Worm (Caenorhabditis elegans): ENCODE data around the gene T02H6.9.

T02H6.9 gene

DNA sequence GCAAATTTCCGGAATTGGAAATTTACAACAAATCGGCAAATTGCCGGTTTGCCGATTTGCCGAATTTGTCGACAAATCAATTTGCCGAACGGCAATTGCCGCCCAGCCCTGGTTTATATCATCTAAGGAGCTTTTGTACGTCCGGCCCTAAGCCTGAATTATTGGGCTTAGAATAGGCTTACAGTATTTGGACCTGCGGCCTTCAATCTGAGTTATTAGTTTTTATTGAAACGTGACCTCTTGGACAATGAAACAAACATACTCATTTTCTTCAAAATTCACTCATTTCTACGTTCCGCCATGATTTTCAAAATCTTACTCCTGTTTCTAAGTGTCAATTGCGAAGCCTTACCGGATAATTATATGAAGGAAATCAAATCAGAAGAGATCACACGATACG is 3.4 kb upstream of the T02H6.9 start, which contains the start of gene Y39F10C.1:
Gene Y39F10C.1, plus strand, starts transcription at position 301 of the 400 bp plus-strand sequence.
- no peak for TF ChIP-seq ztf-11 (tag; optimal IDR thresholded peaks at IDR 0.05)
- TF ChIP-seq nhr-25 (tag; optimal IDR thresholded peaks at IDR 0.05): no peak
- TF ChIP-seq pha-4 (tag; optimal IDR thresholded peaks at IDR 0.05): no peak

DNA sequence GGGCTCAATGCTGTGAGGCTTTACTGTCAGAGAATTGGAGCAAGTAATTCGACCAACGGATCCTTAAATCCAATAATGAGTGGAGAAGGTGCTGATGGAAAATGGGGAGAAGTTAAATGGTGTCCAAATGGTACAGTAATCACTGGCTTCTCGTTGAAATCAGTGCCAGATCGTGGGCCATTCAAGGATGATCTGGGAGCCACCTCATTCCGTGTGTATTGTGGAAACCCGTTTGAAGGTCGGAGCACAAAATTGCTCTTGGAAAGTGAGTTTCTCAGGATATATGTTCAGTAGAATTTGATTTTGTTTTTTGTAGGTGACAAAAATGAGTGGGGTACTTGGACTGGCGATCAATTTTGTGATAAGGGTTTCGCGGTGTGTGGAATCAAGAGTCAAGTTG is 2.9 kb upstream of the T02H6.9 start:
- TF ChIP-seq nhr-25 (tag; optimal IDR thresholded peaks at IDR 0.05) (no peak), ztf-4 (tag; optimal IDR thresholded peaks at IDR 0.05) (no peak), nhr-43 (tag; optimal IDR thresholded peaks at IDR 0.05; ENCODE audit: poor library complexity, severe bottlenecking) (no peak), lin-39 (tag; optimal IDR thresholded peaks at IDR 0.05) (no peak), elt-2 (tag; optimal IDR thresholded peaks at IDR 0.05) (no peak), nhr-23 (tag; optimal IDR thresholded peaks at IDR 0.05) (no peak), snpc-4 (tag; optimal IDR thresholded peaks at IDR 0.05) (no peak), hmg-11 (tag; optimal IDR thresholded peaks at IDR 0.05) (no peak), nhr-76 (tag; optimal IDR thresholded peaks at IDR 0.05) (no peak), nhr-12 (tag; optimal IDR thresholded peaks at IDR 0.05) (no peak), zag-1 (tag; optimal IDR thresholded peaks at IDR 0.05) (no peak), ceh-9 (tag; optimal IDR thresholded peaks at IDR 0.05) (no peak), pqm-1 (tag; optimal IDR thresholded peaks at IDR 0.05) (no peak)

DNA sequence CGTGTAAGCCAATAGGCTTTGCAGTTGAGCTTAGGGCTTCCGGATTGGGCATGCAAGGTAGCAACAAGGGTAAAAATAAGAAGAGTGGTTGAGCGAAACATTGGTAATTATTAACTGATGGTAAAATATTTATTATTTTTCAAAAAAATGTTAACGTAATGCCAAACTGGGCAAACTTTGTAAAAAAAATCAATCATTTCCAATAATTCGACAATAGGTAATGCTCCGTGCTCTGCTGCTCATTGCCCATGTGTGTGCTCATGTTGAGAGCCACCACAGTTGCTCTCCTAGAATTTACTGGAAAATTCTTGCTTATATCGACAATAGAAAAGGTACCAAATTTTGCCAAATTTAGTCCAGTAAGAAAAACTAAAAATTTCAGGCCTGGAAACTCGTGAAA is 1.9 kb downstream of the T02H6.9 start, which contains the start of the genes T02H6.10 and T02H6.8:
Gene T02H6.10, minus strand, starts transcription at position 101 of the 400 bp plus-strand sequence.
Gene T02H6.8, plus strand, starts transcription at position 221 of the 400 bp plus-strand sequence.
- TF ChIP-seq nhr-77 (tag; optimal IDR thresholded peaks at IDR 0.05) (no peak), pqm-1 (tag; optimal IDR thresholded peaks at IDR 0.05) (no peak), fkh-2 (tag; optimal IDR thresholded peaks at IDR 0.05) (no peak), unc-39 (tag; optimal IDR thresholded peaks at IDR 0.05) (no peak), ceh-28 (tag; optimal IDR thresholded peaks at IDR 0.05) (no peak), elt-3 (tag; optimal IDR thresholded peaks at IDR 0.05) (no peak), nhr-11 (tag; optimal IDR thresholded peaks at IDR 0.05) (no peak), lsy-12 (tag; optimal IDR thresholded peaks at IDR 0.05) (no peak)

DNA sequence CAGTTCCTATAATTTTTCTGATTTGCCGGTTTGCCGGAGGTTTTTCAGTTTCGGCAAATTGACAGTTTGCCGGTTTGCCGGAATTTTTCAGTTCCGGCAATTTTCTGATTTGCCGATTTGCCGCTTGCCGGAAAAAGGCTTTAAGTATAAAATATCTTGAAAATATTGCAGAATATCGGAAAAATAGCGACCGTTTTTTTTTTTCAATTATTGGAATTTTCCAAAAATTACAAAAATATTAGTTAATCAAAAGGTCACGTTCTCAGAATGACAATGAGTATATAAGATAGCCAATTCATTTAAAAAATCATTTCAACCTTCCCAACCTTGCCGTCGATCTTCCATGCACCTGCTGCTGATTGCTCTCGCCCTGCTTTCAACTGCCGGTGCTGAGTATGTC is 3.6 kb downstream of the T02H6.9 start, which contains the start of gene T02H6.7:
Gene T02H6.7, plus strand, starts transcription at position 301 of the 400 bp plus-strand sequence.
- no peak for TF ChIP-seq pqm-1 (tag; optimal IDR thresholded peaks at IDR 0.05)
- no peak for TF ChIP-seq ceh-82 (tag; optimal IDR thresholded peaks at IDR 0.05)
- TF ChIP-seq zag-1 (tag; optimal IDR thresholded peaks at IDR 0.05): no peak
- TF ChIP-seq nhr-43 (tag; optimal IDR thresholded peaks at IDR 0.05; ENCODE audit: poor library complexity, severe bottlenecking): no peak
- TF ChIP-seq nfya-1 (tag; optimal IDR thresholded peaks at IDR 0.05; ENCODE audit: insufficient read depth): no peak
- no peak for TF ChIP-seq elt-2 (tag; optimal IDR thresholded peaks at IDR 0.05)

DNA sequence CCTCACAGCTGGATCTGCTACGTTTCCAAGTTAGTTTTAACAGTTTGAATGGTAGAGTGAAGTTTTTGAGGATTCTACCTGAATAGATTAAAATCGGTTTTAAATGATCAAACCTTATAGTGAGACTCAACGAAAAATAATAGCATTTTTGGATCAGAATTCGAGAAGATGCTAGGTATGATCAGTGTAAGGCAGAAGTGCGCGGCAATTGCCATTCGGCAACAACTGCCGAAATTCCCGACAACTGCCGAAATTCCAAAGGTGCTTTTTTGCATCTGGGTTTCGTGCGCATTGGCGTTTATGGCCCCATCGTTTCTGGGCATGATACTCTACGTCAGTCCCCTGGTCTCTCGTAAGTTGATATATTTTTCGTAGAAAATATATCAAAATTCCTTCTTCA is 4.8 kb downstream of the T02H6.9 start, which contains the start of gene T02H6.6:
Gene T02H6.6, plus strand, starts transcription at position 301 of the 400 bp plus-strand sequence.
- TF ChIP-seq lsy-12 (tag; optimal IDR thresholded peaks at IDR 0.05) (no peak), aly-2 (tag; optimal IDR thresholded peaks at IDR 0.05) (no peak), fkh-10 (GFP tag; optimal IDR thresholded peaks at IDR 0.05) (no peak), pha-4 (tag; optimal IDR thresholded peaks at IDR 0.05) (no peak)

DNA sequence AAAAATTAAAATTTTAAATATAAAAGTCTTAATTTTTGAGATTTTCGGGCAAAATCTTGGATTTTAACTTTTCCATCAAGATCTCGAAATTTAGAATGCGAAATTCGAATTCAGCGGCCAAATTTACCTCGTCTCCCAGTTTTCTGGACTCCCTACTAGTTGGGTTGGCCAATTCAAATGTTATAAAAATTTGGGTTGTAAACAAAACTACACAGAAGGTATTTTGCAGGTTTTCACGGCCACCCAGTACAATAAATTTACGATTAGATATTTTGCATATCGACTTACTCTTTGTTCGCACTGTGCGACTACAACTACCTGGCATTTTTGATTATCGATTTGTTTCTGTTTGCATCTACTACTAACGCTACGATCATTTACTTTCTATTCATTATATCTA is 6.1 kb downstream of the T02H6.9 start, which contains the start of gene T02H6.5:
Gene T02H6.5, plus strand, starts transcription at position 301 of the 400 bp plus-strand sequence.
- no peak for TF ChIP-seq fos-1 (tag; optimal IDR thresholded peaks at IDR 0.05)
- no peak for TF ChIP-seq sea-2 (GFP tag; optimal IDR thresholded peaks at IDR 0.05)
- TF ChIP-seq nhr-23 (tag; optimal IDR thresholded peaks at IDR 0.05): no peak
- TF ChIP-seq jun-1 (tag; optimal IDR thresholded peaks at IDR 0.05): no peak
- TF ChIP-seq nhr-25 (tag; optimal IDR thresholded peaks at IDR 0.05): no peak
- TF ChIP-seq unc-62 (GFP tag; optimal IDR thresholded peaks at IDR 0.05): no peak
- no peak for TF ChIP-seq egl-5 (tag; optimal IDR thresholded peaks at IDR 0.05)
- TF ChIP-seq elt-2 (tag; optimal IDR thresholded peaks at IDR 0.05): no peak
- no peak for TF ChIP-seq ztf-4 (tag; optimal IDR thresholded peaks at IDR 0.05)
- no peak for TF ChIP-seq elt-1 (tag; optimal IDR thresholded peaks at IDR 0.05)
- TF ChIP-seq skn-1 (tag; optimal IDR thresholded peaks at IDR 0.05): no peak
- no peak for TF ChIP-seq nhr-11 (tag; optimal IDR thresholded peaks at IDR 0.05)
- no peak for TF ChIP-seq mdl-1 (tag; optimal IDR thresholded peaks at IDR 0.05)

Measured in whole organism, L3 larva.